Worm (Caenorhabditis elegans): ENCODE data around the gene srd-8.

The srd-8 gene

DNA sequence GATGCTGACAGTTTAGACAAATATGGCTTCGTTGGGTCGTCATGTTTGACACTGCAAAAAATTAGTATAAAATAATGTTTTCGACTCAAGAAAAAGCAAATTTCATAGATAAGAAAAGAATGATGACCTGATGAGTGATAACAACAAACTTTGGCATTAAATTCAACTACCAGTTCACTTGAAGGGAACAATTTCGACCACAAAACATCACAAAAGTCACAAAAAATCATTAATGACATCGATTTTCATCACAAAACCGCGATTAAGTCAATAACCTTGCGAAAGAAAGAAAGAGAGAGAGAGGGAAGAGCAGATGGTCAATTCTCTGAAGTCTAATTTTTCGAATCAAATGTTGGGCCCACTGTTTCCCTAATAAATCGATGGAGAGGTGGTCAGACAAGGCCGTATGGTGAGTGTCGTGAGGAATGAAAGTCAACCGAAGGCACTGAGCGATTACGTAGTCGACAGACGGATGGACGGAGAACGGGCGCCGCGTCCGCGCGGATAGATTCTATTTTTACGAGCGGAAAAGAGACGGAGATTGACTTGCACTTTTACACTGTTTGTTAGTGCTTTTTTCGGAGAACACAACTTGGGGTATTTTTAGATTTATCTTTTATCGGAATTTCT lies 19.1 kb upstream of the srd-8 start, which contains the start of gene bec-1:
Gene bec-1, minus strand, starts transcription at position 51 of the 630 bp plus-strand sequence.
- TF ChIP-seq nhr-25 (tag; optimal IDR thresholded peaks at IDR 0.05) (peak; percentile 5), elt-2 (tag; optimal IDR thresholded peaks at IDR 0.05) (peak; percentile 43), pha-4 (tag; optimal IDR thresholded peaks at IDR 0.05) (peak; percentile 25), ztf-11 (tag; optimal IDR thresholded peaks at IDR 0.05) (no peak), pqm-1 (tag; optimal IDR thresholded peaks at IDR 0.05) (peak; percentile 11), nhr-76 (tag; optimal IDR thresholded peaks at IDR 0.05) (no peak), ama-1 (optimal IDR thresholded peaks at IDR 0.05) (peak; percentile 65)

DNA sequence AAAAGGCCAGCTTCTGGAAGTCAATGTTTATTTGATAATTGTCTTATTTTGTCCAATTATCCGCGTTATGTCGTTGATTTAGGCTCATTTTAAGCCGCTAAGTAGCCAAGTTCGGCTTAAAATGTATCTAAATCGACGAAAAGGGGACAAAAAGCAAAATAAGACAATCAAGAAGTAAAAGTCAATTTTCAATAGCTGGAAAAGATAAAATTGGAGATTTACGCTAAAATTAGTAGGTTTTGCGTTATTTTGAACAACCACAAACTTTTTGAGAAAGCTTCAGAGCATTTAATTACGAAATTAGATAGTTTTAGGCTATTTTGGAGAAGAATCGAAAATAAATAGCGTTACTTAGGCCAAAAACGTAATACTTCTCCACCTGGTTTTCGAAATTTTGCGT lies 17.5 kb upstream of the srd-8 start:
- TF ChIP-seq unc-62 (GFP tag; optimal IDR thresholded peaks at IDR 0.05) (no peak), fkh-2 (tag; optimal IDR thresholded peaks at IDR 0.05) (no peak), unc-39 (tag; optimal IDR thresholded peaks at IDR 0.05) (no peak)

DNA sequence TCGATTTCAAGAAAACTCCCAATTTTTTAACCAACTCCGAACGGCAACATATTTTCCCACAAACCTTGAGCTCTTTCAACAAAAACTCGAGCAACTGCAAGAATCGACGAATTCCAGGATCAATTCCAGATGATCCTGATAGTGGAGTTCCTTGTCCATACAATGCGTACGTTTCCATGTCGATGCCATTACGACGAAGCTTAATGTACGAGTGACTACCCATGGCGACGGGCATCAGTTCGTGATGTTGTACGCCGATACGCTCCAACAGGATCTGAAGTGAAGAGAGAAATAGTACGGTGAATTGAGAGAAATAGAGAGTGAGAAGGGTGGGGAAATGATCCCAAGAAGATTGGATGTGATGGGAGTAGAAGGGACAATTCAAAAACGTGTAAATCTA lies 16.7 kb upstream of the srd-8 start:
- TF ChIP-seq mdl-1 (tag; optimal IDR thresholded peaks at IDR 0.05) (no peak), ama-1 (optimal IDR thresholded peaks at IDR 0.05) (peak; percentile 81)

DNA sequence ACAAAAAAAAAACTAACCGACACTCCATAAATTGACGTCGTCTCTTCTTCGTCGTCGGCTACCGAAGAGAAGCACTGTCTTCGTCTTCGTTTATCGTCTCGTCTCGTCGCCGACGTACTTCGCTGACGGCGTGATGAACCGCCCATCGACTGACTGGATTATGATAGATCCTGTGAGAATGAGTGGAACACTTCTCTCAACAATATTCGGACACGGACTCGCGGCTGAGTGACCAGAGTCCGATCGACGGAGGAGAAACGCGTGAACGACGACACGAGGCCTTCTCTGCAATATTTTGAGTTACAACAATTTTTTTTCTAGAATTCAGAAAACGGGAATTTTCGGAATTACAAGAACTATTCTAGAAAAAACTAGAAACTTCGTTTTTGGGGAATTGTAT lies 14.8 kb upstream of the srd-8 start, which contains the start of gene skn-1:
Gene skn-1, minus strand, starts transcription at position 146 of the 400 bp plus-strand sequence.
- TF ChIP-seq lsy-12 (tag; optimal IDR thresholded peaks at IDR 0.05) (peak; percentile 14), R02D3.7 (tag; optimal IDR thresholded peaks at IDR 0.05) (no peak)

DNA sequence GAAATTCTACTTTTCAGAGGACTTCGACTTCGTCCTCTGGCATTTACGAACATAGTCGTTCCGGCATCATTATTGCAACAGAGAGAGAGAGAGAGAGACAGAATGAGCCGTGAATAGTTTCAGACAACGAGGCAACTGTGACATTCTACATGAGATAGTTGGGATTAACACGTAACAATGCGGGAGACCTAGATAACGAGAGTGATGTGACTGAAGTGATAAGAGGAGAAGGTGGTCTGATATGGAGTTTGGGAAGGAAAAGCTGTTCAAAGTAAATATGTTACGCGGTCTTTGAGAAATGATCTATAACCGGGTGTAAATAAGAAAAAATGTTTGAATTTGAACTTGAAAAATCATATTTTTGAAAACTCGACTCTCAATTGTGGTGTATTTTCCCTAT lies 14.0 kb upstream of the srd-8 start:
- TF ChIP-seq pqm-1 (tag; optimal IDR thresholded peaks at IDR 0.05) (peak; percentile 95), jun-1 (tag; optimal IDR thresholded peaks at IDR 0.05) (peak; percentile 58), elt-2 (tag; optimal IDR thresholded peaks at IDR 0.05) (peak; percentile 86), nfya-1 (tag; optimal IDR thresholded peaks at IDR 0.05; ENCODE audit: insufficient read depth) (peak; percentile 21), ceh-16 (tag; optimal IDR thresholded peaks at IDR 0.05) (no peak), ceh-28 (tag; optimal IDR thresholded peaks at IDR 0.05) (no peak), pha-4 (tag; optimal IDR thresholded peaks at IDR 0.05) (peak; percentile 71)

DNA sequence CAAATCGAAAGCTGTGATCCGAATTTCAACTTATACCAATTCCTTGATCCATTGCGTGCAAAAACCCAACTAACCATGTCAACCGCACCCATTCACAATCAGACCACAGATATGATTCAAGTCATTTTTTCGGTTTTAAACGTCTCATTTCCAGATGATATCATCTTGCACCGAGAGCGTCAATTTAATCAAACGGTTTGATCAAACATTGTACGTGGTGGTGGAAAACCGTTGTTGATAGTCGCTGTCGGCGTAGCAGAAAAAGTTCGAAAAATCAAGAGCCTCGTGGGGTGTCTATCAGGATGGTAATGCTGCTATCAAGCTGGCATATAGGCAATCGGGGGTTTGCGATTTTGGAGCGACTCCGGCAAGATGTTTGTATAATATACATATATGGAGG lies 13.5 kb upstream of the srd-8 start:
- TF ChIP-seq jun-1 (tag; optimal IDR thresholded peaks at IDR 0.05) (no peak), nfya-1 (tag; optimal IDR thresholded peaks at IDR 0.05; ENCODE audit: insufficient read depth) (no peak), elt-2 (tag; optimal IDR thresholded peaks at IDR 0.05) (peak; percentile 68), sea-2 (GFP tag; optimal IDR thresholded peaks at IDR 0.05) (no peak), R02D3.7 (tag; optimal IDR thresholded peaks at IDR 0.05) (no peak), pha-4 (tag; optimal IDR thresholded peaks at IDR 0.05) (no peak), pqm-1 (tag; optimal IDR thresholded peaks at IDR 0.05) (peak; percentile 88)

DNA sequence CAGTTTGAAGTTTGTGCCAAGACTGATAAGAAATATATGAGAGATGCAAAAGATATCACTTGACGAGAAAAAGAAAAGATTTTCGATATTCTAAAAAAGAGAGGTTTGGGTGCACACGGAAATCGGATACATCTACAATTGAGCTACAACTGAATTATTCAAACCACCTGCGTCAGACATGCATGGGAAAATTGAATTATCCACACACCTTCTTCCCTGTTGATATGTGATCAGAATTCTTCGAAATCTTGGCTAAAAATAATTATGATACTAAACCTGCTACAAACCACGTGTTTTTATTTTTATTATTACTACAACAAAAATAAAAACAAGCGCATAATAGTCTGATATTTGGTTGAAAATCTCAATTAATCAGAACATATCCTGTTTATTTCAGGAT lies 12.8 kb upstream of the srd-8 start:
- TF ChIP-seq nhr-28 (tag; optimal IDR thresholded peaks at IDR 0.05) (no peak), elt-2 (tag; optimal IDR thresholded peaks at IDR 0.05) (peak; percentile 52)

DNA sequence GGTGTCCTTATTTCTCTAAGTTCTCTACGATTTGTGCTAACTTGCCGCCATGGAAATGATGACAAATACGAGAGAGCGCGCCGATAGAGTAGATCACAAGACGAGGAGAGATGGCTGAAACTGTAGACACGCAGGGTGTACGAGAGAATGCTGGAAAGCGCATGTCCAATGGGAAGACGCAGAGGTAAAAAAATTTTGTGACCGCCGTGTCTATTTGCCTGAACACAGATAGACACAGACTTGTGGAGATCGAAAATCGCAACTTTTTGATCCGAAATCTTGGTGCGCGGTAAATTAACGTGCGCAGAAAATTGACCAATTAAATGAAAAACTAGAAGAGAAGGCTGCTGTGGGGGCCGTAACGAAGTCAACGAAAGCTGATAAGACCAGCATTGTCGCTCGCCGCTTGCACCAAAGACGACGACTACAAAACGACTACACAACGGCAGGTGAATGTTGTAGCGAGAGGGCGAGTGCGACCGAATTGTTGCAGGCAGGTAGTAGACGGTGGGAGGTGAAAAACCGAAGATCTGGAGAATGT lies 11.8 kb upstream of the srd-8 start:
- peak; percentile 67 for TF ChIP-seq nhr-11 (tag; optimal IDR thresholded peaks at IDR 0.05)
- TF ChIP-seq pqm-1 (tag; optimal IDR thresholded peaks at IDR 0.05), result peak; percentile 23
- peak; percentile 94 for TF ChIP-seq nhr-43 (tag; optimal IDR thresholded peaks at IDR 0.05; ENCODE audit: poor library complexity, severe bottlenecking)
- no peak for TF ChIP-seq elt-3 (tag; optimal IDR thresholded peaks at IDR 0.05)
- TF ChIP-seq nhr-23 (tag; optimal IDR thresholded peaks at IDR 0.05), result peak; percentile 94
- no peak for TF ChIP-seq sea-2 (GFP tag; optimal IDR thresholded peaks at IDR 0.05)
- peak; percentile 70 for TF ChIP-seq jun-1 (tag; optimal IDR thresholded peaks at IDR 0.05)
- no peak for TF ChIP-seq zag-1 (tag; optimal IDR thresholded peaks at IDR 0.05)
- no peak for TF ChIP-seq nhr-77 (tag; optimal IDR thresholded peaks at IDR 0.05)
- no peak for TF ChIP-seq egl-27 (tag; optimal IDR thresholded peaks at IDR 0.05)
- peak; percentile 49 for TF ChIP-seq lsy-12 (tag; optimal IDR thresholded peaks at IDR 0.05)
- TF ChIP-seq nhr-28 (tag; optimal IDR thresholded peaks at IDR 0.05), result no peak
- peak; percentile 12 for TF ChIP-seq lin-39 (tag; optimal IDR thresholded peaks at IDR 0.05)
- TF ChIP-seq ceh-82 (tag; optimal IDR thresholded peaks at IDR 0.05), result no peak
- TF ChIP-seq egl-5 (tag; optimal IDR thresholded peaks at IDR 0.05), result no peak
- TF ChIP-seq elt-1 (tag; optimal IDR thresholded peaks at IDR 0.05), result no peak
- peak; percentile 81 for TF ChIP-seq pha-4 (tag; optimal IDR thresholded peaks at IDR 0.05)
- TF ChIP-seq hmg-11 (tag; optimal IDR thresholded peaks at IDR 0.05), result peak; percentile 31
- no peak for TF ChIP-seq ZK546.5 (tag; optimal IDR thresholded peaks at IDR 0.05)
- TF ChIP-seq mdl-1 (tag; optimal IDR thresholded peaks at IDR 0.05), result no peak
- TF ChIP-seq mml-1 (tag; optimal IDR thresholded peaks at IDR 0.05), result no peak
- TF ChIP-seq ztf-4 (tag; optimal IDR thresholded peaks at IDR 0.05), result peak; percentile 36
- TF ChIP-seq nhr-67 (tag; optimal IDR thresholded peaks at IDR 0.05), result no peak
- no peak for TF ChIP-seq nhr-237 (tag; optimal IDR thresholded peaks at IDR 0.05)
- TF ChIP-seq elt-2 (tag; optimal IDR thresholded peaks at IDR 0.05), result peak; percentile 47
- TF ChIP-seq ceh-28 (tag; optimal IDR thresholded peaks at IDR 0.05), result peak; percentile 67
